Worm (Caenorhabditis elegans) whole organism, young adult: ENCODE measurements around the gene M02B1.3.
A peak's percentile ranks its signal among the peaks of the same experiment; 100 is the strongest.

Experiments used
- B0019.2 ChIP-seq: fragments of 200-800 bp; sonication (Bioruptor generic); conservative IDR thresholded peaks from 2 replicates; pipeline ENCODE4 v1.3.6; 2022; ENCODE audit warnings: missing genetic modification reagents, missing genetic modification characterization, missing compliant biosample characterization
- D2030.7 ChIP-seq: fragments of 200-800 bp; sonication (Bioruptor generic); IDR thresholded peaks from 2 replicates; pipeline ENCODE4 v1.3.6; 2022; ENCODE audit warnings: missing genetic modification reagents, missing genetic modification characterization, missing compliant biosample characterization
- F22D6.2 ChIP-seq: sonication (generic microtip); optimal IDR thresholded peaks from 2 replicates; lab custom pipeline; 2016; ENCODE audit warnings: mild to moderate bottlenecking, missing genetic modification characterization, missing compliant biosample characterization
- F39B2.1 ChIP-seq: fragments of 200-800 bp; sonication (Bioruptor generic); IDR thresholded peaks from 2 replicates; pipeline ENCODE4 v1.3.6; 2022; ENCODE audit warnings: missing genetic modification reagents, missing genetic modification characterization, missing compliant biosample characterization
- F57A8.1 ChIP-seq: fragments of 200-800 bp; sonication (Bioruptor generic); optimal IDR thresholded peaks from 2 replicates; lab custom pipeline; 2018; ENCODE audit warnings: mild to moderate bottlenecking, missing genetic modification characterization, moderate library complexity, missing compliant biosample characterization
- T07F8.4 ChIP-seq: sonication (generic microtip); optimal IDR thresholded peaks from 2 replicates; lab custom pipeline; 2016; ENCODE audit warnings: mild to moderate bottlenecking, missing genetic modification characterization, moderate library complexity, missing compliant biosample characterization
- Y53G8AR.9 ChIP-seq: fragments of 200-800 bp; sonication (Bioruptor generic); conservative IDR thresholded peaks from 2 replicates; pipeline ENCODE4 v1.3.6; 2022; ENCODE audit warnings: missing genetic modification reagents, missing genetic modification characterization, missing compliant biosample characterization
- Y56A3A.18 ChIP-seq: fragments of 200-800 bp; sonication (Bioruptor generic); IDR thresholded peaks from 2 replicates; pipeline ENCODE4 v1.3.6; 2022; ENCODE audit warnings: missing genetic modification reagents, missing genetic modification characterization, missing compliant biosample characterization
- Y79H2A.3 ChIP-seq: fragments of 200-800 bp; sonication (Bioruptor generic); conservative IDR thresholded peaks from 2 replicates; pipeline ENCODE4 v1.3.6; 2022; ENCODE audit warnings: missing genetic modification reagents, missing genetic modification characterization, missing compliant biosample characterization
- ama-1 ChIP-seq, 3 experiments: fragments of 150-350 bp in 1 of 3; sonication (generic microtip) in 2 of 3; optimal IDR thresholded peaks; 2 replicates each; lab custom pipeline; 2014 to 2018; ENCODE audit warnings: missing biosample characterization in 2 of 3, missing genetic modification characterization in 2 of 3, missing genetic modification reagents in 2 of 3
- aptf-2 ChIP-seq: fragments of 200-800 bp; sonication (Bioruptor generic); conservative IDR thresholded peaks from 2 replicates; pipeline ENCODE4 v1.3.6; 2022; ENCODE audit warnings: missing genetic modification reagents, missing genetic modification characterization, missing compliant biosample characterization
- attf-5 ChIP-seq: fragments of 200-800 bp; sonication (Bioruptor generic); optimal IDR thresholded peaks from 2 replicates; lab custom pipeline; 2018; ENCODE audit warnings: mild to moderate bottlenecking, missing genetic modification characterization, missing compliant biosample characterization
- bed-2 ChIP-seq: fragments of 200-800 bp; sonication (Bioruptor generic); IDR thresholded peaks from 2 replicates; pipeline ENCODE4 v1.3.6; 2022; ENCODE audit warnings: missing genetic modification reagents, missing genetic modification characterization, missing compliant biosample characterization
- cebp-2 ChIP-seq: fragments of 200-800 bp; sonication (Bioruptor generic); IDR thresholded peaks from 2 replicates; pipeline ENCODE4 v1.3.6; 2022; ENCODE audit warnings: missing genetic modification characterization, missing compliant biosample characterization
- ceh-40 ChIP-seq: fragments of 200-800 bp; sonication (Bioruptor generic); IDR thresholded peaks from 2 replicates; pipeline ENCODE4 v1.3.6; 2022; ENCODE audit warnings: missing genetic modification characterization, missing compliant biosample characterization
- egl-18 ChIP-seq: fragments of 200-800 bp; sonication (Bioruptor generic); IDR thresholded peaks from 2 replicates; pipeline ENCODE4 v1.3.6; 2022; ENCODE audit warnings: missing genetic modification reagents, missing genetic modification characterization, missing compliant biosample characterization
- egrh-3 ChIP-seq: fragments of 200-800 bp; sonication (Bioruptor generic); IDR thresholded peaks from 2 replicates; pipeline ENCODE4 v1.3.6; 2022; ENCODE audit warnings: missing genetic modification reagents, missing genetic modification characterization, missing compliant biosample characterization
- fkh-3 ChIP-seq: sonication (generic microtip); optimal IDR thresholded peaks from 2 replicates; lab custom pipeline; 2016; ENCODE audit warnings: mild to moderate bottlenecking, missing genetic modification characterization, missing compliant biosample characterization
- him-1 ChIP-seq: sonication (generic microtip); optimal IDR thresholded peaks from 2 replicates; lab custom pipeline; 2016; ENCODE audit warnings: missing genotype, missing genetic modification reagents, missing genetic modification characterization, missing compliant biosample characterization
- hlh-26 ChIP-seq: fragments of 200-800 bp; sonication (Bioruptor generic); conservative IDR thresholded peaks from 2 replicates; pipeline ENCODE4 v1.3.6; 2022; ENCODE audit warnings: missing genetic modification reagents, missing genetic modification characterization, missing compliant biosample characterization
- let-526 ChIP-seq: fragments of 200-800 bp; sonication (Bioruptor generic); IDR thresholded peaks from 2 replicates; pipeline ENCODE4 v1.3.6; 2022; ENCODE audit warnings: missing genetic modification reagents, missing genetic modification characterization, missing compliant biosample characterization
- let-607 ChIP-seq, 2 experiments: fragments of 200-800 bp in 1 of 2; sonication (Bioruptor generic) in 1 of 2; sonication (generic microtip) in 1 of 2; optimal IDR thresholded peaks; 2 replicates each; lab custom pipeline; 2016 to 2018; ENCODE audit warnings: mild to moderate bottlenecking in 2 of 2, missing compliant biosample characterization in 2 of 2, missing genetic modification characterization in 2 of 2, moderate library complexity in 2 of 2, missing genotype in 1 of 2
- lin-35 ChIP-seq, 3 experiments: fragments of 150-350 bp in 2 of 3; sonication (generic microtip) in 1 of 3; optimal IDR thresholded peaks; 2 replicates each; lab custom pipeline; 2014 to 2018; ENCODE audit warnings: missing biosample characterization in 3 of 3, missing genetic modification characterization in 3 of 3, missing genetic modification reagents in 3 of 3
- lir-1 ChIP-seq: fragments of 200-800 bp; sonication (Bioruptor generic); conservative IDR thresholded peaks from 2 replicates; pipeline ENCODE4 v1.3.6; 2022; ENCODE audit warnings: missing genetic modification reagents, missing genetic modification characterization, missing compliant biosample characterization
- madf-3 ChIP-seq: fragments of 200-800 bp; sonication (Bioruptor generic); IDR thresholded peaks from 2 replicates; pipeline ENCODE4 v1.3.6; 2022; ENCODE audit warnings: missing genetic modification reagents, missing genetic modification characterization, missing compliant biosample characterization
- madf-6 ChIP-seq: fragments of 200-800 bp; sonication (Bioruptor generic); IDR thresholded peaks from 2 replicates; pipeline ENCODE4 v1.3.6; 2022; ENCODE audit warnings: missing genetic modification reagents, missing genetic modification characterization, missing compliant biosample characterization
- nhr-27 ChIP-seq: fragments of 200-800 bp; sonication (Bioruptor generic); optimal IDR thresholded peaks from 2 replicates; lab custom pipeline; 2018; ENCODE audit warnings: mild to moderate bottlenecking, missing genetic modification characterization, moderate library complexity, missing compliant biosample characterization
- nhr-80 ChIP-seq: sonication (generic microtip); optimal IDR thresholded peaks from 2 replicates; lab custom pipeline; 2016; ENCODE audit warnings: missing genetic modification characterization, missing compliant biosample characterization
- nhr-90 ChIP-seq: sonication (generic microtip); optimal IDR thresholded peaks from 2 replicates; lab custom pipeline; 2016; ENCODE audit warnings: missing genotype, mild to moderate bottlenecking, missing genetic modification characterization, missing compliant biosample characterization
- rec-8 ChIP-seq, 2 experiments: sonication (generic microtip); optimal IDR thresholded peaks; 2 replicates each; lab custom pipeline; 2016; ENCODE audit warnings: mild to moderate bottlenecking in 2 of 2, missing genetic modification characterization in 2 of 2, missing genetic modification reagents in 2 of 2, missing genotype in 2 of 2, missing biosample characterization in 1 of 2, missing compliant biosample characterization in 1 of 2, moderate library complexity in 1 of 2
- rpc-1 ChIP-seq, 2 experiments: fragments of 150-350 bp in 1 of 2; sonication (generic microtip) in 1 of 2; optimal IDR thresholded peaks; 2 replicates each; lab custom pipeline; 2014 to 2018; ENCODE audit warnings: missing biosample characterization in 1 of 2, missing genetic modification characterization in 1 of 2, missing genetic modification reagents in 1 of 2, missing genotype in 1 of 2
- snpc-4 ChIP-seq, 5 experiments: fragments of 150-350 bp in 1 of 5; sonication (generic microtip) in 4 of 5; optimal IDR thresholded peaks; 2 replicates each; lab custom pipeline; 2014 to 2018; ENCODE audit warnings: missing genetic modification characterization in 5 of 5, missing biosample characterization in 3 of 5, antibody characterized with exemption in 2 of 5, mild to moderate bottlenecking in 2 of 5, missing compliant biosample characterization in 2 of 5, missing genotype in 2 of 5, moderate library complexity in 2 of 5, missing genetic modification reagents in 1 of 5
- sptf-2 ChIP-seq: fragments of 200-800 bp; sonication (Bioruptor generic); optimal IDR thresholded peaks from 2 replicates; lab custom pipeline; 2018; ENCODE audit warnings: mild to moderate bottlenecking, missing genetic modification characterization, missing compliant biosample characterization
- tbp1 ChIP-seq: fragments of 200-800 bp; sonication (Bioruptor generic); optimal IDR thresholded peaks from 2 replicates; lab custom pipeline; 2018; ENCODE audit warnings: mild to moderate bottlenecking, missing genetic modification characterization, missing compliant biosample characterization
- tbx-9 ChIP-seq: sonication (generic microtip); optimal IDR thresholded peaks from 2 replicates; lab custom pipeline; 2016; ENCODE audit warnings: borderline replicate concordance, missing genetic modification characterization, inconsistent platforms, missing compliant biosample characterization
- zim-3 ChIP-seq: sonication (generic microtip); optimal IDR thresholded peaks from 2 replicates; lab custom pipeline; 2017; ENCODE audit warnings: mild to moderate bottlenecking, missing genetic modification characterization, moderate library complexity, missing compliant biosample characterization
- ztf-18 ChIP-seq: sonication (generic microtip); optimal IDR thresholded peaks from 2 replicates; lab custom pipeline; 2016; ENCODE audit warnings: missing genotype, mild to moderate bottlenecking, missing genetic modification characterization, missing compliant biosample characterization
- ztf-22 ChIP-seq: fragments of 200-800 bp; sonication (Bioruptor generic); optimal IDR thresholded peaks from 2 replicates; lab custom pipeline; 2018; ENCODE audit warnings: mild to moderate bottlenecking, missing genetic modification characterization, moderate library complexity, missing compliant biosample characterization
- ztf-28 ChIP-seq: fragments of 200-800 bp; sonication (Bioruptor generic); IDR thresholded peaks from 2 replicates; pipeline ENCODE4 v1.3.6; 2022; ENCODE audit warnings: missing genetic modification reagents, missing genetic modification characterization, missing compliant biosample characterization
- ztf-6 ChIP-seq: fragments of 200-800 bp; sonication (Bioruptor generic); IDR thresholded peaks from 2 replicates; pipeline ENCODE4 v1.3.6; 2022; ENCODE audit warnings: missing genetic modification reagents, missing genetic modification characterization, missing compliant biosample characterization

Gene M02B1.3

DNA sequence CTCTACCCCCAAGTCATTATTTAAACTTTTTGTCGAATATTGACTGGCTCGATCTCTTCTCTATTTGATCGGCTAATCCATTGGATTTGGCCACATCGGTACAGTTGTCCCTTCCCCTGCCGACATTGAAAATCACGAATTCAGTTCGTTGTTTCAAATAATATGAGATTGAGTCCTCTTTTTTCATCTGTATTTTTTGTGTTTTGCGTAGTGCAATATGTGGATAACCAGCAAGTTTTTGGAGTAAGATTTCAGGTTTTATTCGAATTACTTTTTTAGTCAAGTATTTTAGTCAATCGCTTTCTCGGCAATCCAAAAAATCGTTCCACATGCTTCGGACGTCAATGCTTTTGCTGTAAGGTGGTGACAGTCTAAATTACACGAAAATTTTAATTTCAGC is 47.2 kb upstream of the M02B1.3 start, which contains the start of gene F07C6.3:
F07C6.3 (plus strand) TSS at position 148 of the 400 bp plus-strand sequence.
- TF ChIP-seq cebp-2 (GFP tag; lab: Robert Waterston, UW), result no peak
- TF ChIP-seq aptf-2 (GFP tag; lab: Robert Waterston, UW), result no peak
- no peak for TF ChIP-seq nhr-90
- no peak for TF ChIP-seq bed-2 (GFP tag; lab: Robert Waterston, UW)
- TF ChIP-seq F39B2.1, result no peak
- TF ChIP-seq Y79H2A.3 (GFP tag; lab: Robert Waterston, UW), result no peak
- TF ChIP-seq Y53G8AR.9 (GFP tag; lab: Robert Waterston, UW), result no peak
- no peak for TF ChIP-seq egl-18 (GFP tag; lab: Robert Waterston, UW)
- no peak for TF ChIP-seq egrh-3 (GFP tag; lab: Robert Waterston, UW)
- no peak for TF ChIP-seq F22D6.2 (tag; lab: Kevin White, UChicago)
- TF ChIP-seq sptf-2 (GFP tag; lab: Kevin White, UChicago), result no peak

ce11 chrIV:12790871-12791270 is 45.4 kb upstream of the M02B1.3 start, which contains the start of gene F07C6.2:
Gene F07C6.2, plus strand, starts transcription at chrIV:12791171.
- TF ChIP-seq fkh-3 (no peak), let-607 (tag; optimal IDR thresholded peaks at IDR 0.05; lab: Kevin White, UChicago) (no peak), B0019.2 (GFP tag; lab: Robert Waterston, UW) (no peak), hlh-26 (GFP tag; lab: Robert Waterston, UW) (no peak), F57A8.1 (no peak), nhr-27 (tag; lab: Kevin White, UChicago) (no peak), lir-1 (no peak), tbx-9 (no peak), rec-8 (tag; optimal IDR thresholded peaks at IDR 0.05; lab: Kevin White, UChicago) (no peak), F22D6.2 (tag; lab: Kevin White, UChicago) (no peak)

DNA sequence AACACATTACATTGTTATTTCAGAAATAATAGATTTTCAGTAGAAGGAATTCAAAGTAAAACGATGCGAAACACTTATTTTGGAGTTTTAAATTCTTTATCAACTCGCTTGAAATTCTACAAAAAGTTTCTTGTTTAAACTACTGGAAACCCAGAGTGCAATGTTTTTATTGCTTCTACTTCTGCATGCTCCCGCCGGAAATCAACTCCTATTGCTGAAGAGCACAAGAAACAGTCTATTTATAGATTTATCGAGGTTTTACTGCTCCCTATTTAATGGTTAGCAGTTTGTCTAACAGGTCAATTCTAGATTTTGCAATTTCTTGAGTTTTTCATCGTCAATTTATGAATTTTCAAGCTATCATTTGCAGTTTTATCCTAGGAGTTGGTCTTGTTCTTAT is 43.8 kb upstream of the M02B1.3 start, which contains the start of gene F07C6.6:
F07C6.6 (plus strand) TSS at position 301 of the 400 bp plus-strand sequence.
- TF ChIP-seq snpc-4 (GFP tag; optimal IDR thresholded peaks at IDR 0.05; lab: Kevin White, UChicago), result no peak
- no peak for TF ChIP-seq snpc-4 (tag; optimal IDR thresholded peaks at IDR 0.05; lab: Kevin White, UChicago)
- TF ChIP-seq let-526, result no peak
- TF ChIP-seq attf-5 (GFP tag; lab: Kevin White, UChicago), result no peak
- no peak for TF ChIP-seq ztf-28 (GFP tag; lab: Robert Waterston, UW)
- no peak for TF ChIP-seq zim-3

- peak; percentile 25 for TF ChIP-seq nhr-80
- no peak for TF ChIP-seq Y53G8AR.9 (GFP tag; lab: Robert Waterston, UW)
Measured at ce11 chrIV:12793621-12794020, 42.7 kb upstream of the M02B1.3 start, which contains the start of gene pin-2. Gene pin-2, plus strand, starts transcription at chrIV:12793847.

DNA sequence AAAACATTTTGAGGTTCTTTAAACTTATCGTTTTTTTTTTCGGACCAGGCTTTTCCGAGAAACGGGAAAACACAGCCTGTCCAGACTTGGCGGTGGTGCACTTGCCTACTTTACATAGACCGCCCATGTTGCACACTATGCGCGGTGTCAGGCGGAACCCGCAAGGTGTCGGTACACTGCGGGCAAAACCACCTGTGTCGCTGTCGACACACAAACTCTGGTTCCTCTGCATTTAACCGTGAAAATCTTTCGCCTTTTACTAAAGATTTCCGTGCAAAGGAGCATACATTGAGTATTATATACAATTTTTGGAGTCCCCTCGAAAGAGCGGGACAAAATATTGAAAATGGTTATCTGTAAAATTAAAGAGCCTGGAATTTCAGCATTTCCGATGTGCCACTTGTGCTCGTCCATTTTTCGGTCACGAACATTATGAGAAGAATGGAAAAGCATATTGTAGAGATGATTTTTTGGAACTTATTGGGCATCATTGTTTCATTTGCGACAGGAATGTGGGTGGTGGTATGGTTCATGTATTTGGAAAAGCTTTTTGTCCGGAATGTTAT is 40.9 kb upstream of the M02B1.3 start:
- no peak for TF ChIP-seq T07F8.4
- no peak for TF ChIP-seq Y53G8AR.9 (GFP tag; lab: Robert Waterston, UW)
- no peak for TF ChIP-seq ceh-40 (GFP tag; lab: Robert Waterston, UW)
- no peak for TF ChIP-seq lin-35 (GFP tag; optimal IDR thresholded peaks at IDR 0.05; lab: Kevin White, UChicago)
- 0 out of 2 replicates have a peak, but pooled peaks have one; percentile 46 for TF ChIP-seq Y56A3A.18 (GFP tag; lab: Robert Waterston, UW)
- peak; percentile 64 for TF ChIP-seq tbp1 (GFP tag; lab: Kevin White, UChicago)
- no peak for TF ChIP-seq madf-3 (GFP tag; lab: Robert Waterston, UW)
- peak; percentile 78 for TF ChIP-seq madf-6
- TF ChIP-seq him-1, result peak; percentile 60
- TF ChIP-seq rpc-1 (optimal IDR thresholded peaks at IDR 0.05; lab: Kevin White, UChicago), result no peak
- TF ChIP-seq rpc-1 (tag; optimal IDR thresholded peaks at IDR 0.05; lab: Kevin White, UChicago), result no peak
- no peak for TF ChIP-seq ama-1 (optimal IDR thresholded peaks at IDR 0.05; lab: Kevin White, UChicago)
- no peak for TF ChIP-seq ama-1 (GFP tag; optimal IDR thresholded peaks at IDR 0.05; lab: Kevin White, UChicago)
- TF ChIP-seq ztf-22, result no peak
- no peak for TF ChIP-seq ztf-6 (GFP tag; lab: Robert Waterston, UW)
- no peak for TF ChIP-seq ztf-18 (tag; lab: Kevin White, UChicago)
- peak; percentile 74 for TF ChIP-seq snpc-4 (GFP tag; optimal IDR thresholded peaks at IDR 0.05; lab: Kevin White, UChicago)
- TF ChIP-seq snpc-4 (tag; optimal IDR thresholded peaks at IDR 0.05; lab: Kevin White, UChicago), result peak; percentile 82 to 97 (median 94)
- peak; percentile 90 for TF ChIP-seq D2030.7 (GFP tag; lab: Robert Waterston, UW)
